Fruit fly (Drosophila melanogaster) whole organism, larva: ENCODE results near the gene ntc.

ENCODE experiments used
- noc ChIP-seq: fragments of 200-800 bp; sonication (Bioruptor generic); optimal IDR thresholded peaks from 3 replicates; lab custom pipeline; 2019; ENCODE audit warnings: missing biosample characterization, mild to moderate bottlenecking, missing genetic modification characterization, moderate library complexity

ntc gene

dm6 chr3L:3770823-3771222 is 35.4 kb downstream of the ntc start:
- peak; percentile 8 for TF ChIP-seq noc (tag; lab: Kevin White, UChicago)

- no peak for TF ChIP-seq noc (tag; lab: Kevin White, UChicago)
Measured at dm6 chr3L:3769157-3769556, 37.1 kb downstream of the ntc start.

- TF ChIP-seq noc (tag; lab: Kevin White, UChicago) = no peak
Measured at dm6 chr3L:3767825-3768224, 38.4 kb downstream of the ntc start.

DNA sequence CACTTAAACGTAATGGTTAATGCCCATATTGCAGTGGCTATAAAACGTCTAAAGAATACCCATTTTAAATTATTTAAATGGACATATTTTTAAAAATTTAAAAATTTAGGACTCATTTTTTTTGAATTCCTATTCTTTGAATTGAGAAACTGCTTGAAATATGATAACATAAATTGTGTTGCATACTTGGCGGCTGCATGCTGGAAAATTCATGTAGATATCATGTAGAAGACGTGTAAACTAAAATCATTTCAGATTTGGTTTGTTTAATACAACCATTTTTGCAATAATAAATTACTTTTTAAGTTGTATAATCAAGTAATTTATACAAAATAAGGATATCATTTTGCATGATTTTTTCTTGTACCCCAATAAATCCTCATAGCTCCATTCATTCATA is 39.6 kb downstream of the ntc start:
- no peak for TF ChIP-seq noc (tag; lab: Kevin White, UChicago)

DNA sequence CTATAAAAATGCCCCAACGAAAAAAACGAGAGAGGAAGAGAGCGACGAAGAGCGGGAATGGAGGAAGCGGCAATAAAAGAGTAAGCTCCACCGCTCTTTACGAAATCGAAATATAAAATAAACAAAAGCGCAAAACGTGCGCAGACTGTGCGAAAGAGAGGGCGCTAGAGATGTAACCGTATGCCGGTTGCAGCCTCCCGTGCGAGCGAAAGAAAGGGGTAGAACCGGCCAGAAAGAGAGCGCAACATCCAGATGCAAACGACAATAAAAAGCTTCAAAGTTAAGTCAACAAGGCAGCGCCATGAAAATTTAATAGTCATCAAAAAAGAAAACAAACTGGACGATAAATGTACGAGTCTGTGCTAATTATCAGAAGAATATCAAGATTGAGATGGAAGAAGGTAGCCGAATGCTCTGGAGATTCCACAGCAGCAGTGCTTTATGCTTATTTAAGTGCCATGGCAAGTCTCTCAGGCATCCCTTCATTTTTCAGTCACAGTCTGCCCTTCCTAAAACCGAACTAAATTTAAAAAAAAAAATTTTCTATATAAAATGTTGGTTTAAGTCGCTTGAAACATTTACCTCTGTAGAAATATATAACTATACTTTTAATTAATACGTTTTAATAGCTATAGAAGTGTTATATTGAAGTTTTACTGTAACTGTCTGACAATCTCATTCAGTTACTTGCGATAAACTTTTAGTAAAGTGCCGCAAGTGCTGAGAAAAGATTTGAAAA is 40.3 kb downstream of the ntc start:
- peak; percentile 50 for TF ChIP-seq noc (tag; lab: Kevin White, UChicago)

- no peak for TF ChIP-seq noc (tag; lab: Kevin White, UChicago)
Measured at dm6 chr3L:3764338-3764737, 41.9 kb downstream of the ntc start.

DNA sequence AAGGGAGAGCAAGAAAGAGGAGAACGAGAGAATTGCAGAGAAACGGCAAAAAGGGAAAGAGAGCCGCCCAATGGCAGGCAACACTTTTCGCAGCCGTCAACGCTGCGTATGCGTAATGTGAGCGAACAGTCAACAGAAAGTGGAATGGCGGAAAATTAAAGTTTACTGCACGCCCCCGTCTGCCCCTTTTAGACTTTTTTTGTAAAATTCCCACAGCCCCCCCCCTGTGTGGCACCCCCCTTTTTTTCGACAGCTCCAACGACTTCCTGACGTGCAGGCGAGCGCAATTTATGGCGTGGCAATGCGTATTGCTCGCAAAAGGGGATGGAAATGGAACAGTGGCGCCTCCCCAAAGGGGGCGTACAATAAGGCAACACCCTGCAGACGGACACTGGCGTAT is 42.9 kb downstream of the ntc start:
- no peak for TF ChIP-seq noc (tag; lab: Kevin White, UChicago)

DNA sequence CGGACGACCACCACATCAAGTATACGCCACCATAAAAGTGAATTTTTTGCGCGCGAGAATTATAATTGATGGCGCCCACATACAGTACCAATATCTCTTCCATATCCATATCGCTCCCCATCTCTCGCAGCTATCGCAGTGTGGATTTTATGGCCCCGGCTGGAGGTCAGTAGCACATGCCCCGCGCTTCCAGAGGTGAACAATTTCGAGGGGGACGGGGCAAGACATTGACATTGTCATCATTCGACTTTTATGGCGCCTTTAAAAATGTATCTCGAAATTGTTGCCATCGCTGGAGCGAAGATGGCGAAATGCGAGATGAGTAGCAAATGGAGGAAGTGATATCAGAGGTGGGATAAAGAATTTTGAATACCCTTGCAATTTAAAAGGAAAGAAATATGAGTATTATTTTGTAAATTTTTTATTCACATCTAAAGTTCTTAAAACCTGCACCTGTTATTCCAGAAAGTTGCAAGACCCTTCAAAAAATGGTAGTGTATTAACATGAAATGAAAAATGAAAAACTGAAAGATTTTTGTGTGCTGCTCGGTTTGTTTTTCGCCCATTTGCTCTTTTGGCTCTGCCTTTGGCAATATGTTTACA is 45.8 kb downstream of the ntc start:
- peak; percentile 25 for TF ChIP-seq noc (tag; lab: Kevin White, UChicago)

dm6 chr3L:3758603-3759002 is 47.7 kb downstream of the ntc start:
- TF ChIP-seq noc (tag; lab: Kevin White, UChicago) = peak; percentile 47

- no peak for TF ChIP-seq noc (tag; lab: Kevin White, UChicago)
Measured at dm6 chr3L:3755713-3756112, 50.5 kb downstream of the ntc start.

DNA sequence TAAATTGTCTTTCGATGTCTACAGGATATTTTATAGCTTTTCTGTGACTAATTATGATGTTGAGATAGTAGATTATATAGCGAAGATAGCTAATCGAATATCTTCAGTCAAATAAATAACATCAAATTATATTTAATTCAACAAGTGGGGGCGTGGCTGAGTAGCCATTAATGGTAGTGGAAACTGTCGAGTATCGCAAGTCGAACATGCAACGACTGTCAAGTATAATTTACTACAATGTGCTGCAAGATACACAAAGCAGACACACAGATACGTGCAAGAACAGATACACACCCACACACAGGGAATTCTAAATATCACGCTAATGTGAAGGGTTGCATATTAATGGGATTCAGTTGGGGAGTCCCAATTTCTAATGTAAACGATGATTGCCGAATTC is 51.2 kb downstream of the ntc start, which contains the start of gene ppk27:
TSS of gene ppk27 (minus strand) at position 101 of the 400 bp plus-strand sequence.
- no peak for TF ChIP-seq noc (tag; lab: Kevin White, UChicago)
